Worm (Caenorhabditis elegans): ENCODE measurements around the gene C18H2.5.

C18H2.5 gene

DNA sequence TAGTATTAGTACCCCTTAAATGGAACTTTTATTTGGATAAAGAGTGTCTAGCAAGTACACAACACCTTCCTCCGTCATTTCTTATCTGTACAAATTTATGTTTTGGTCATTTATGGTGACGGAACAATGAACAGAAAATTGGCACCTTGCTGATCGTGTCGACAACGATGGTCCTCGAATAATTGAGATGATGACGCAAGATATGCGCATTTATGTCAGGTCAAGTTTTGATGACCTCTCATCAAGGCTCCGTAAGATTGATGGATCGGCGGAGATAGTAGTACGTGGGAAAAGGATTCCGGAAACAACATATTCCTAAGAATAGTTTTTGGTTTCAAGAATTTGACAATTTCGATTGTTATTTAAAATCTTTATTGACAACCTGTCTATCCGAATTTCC lies 39.9 kb upstream of the C18H2.5 start:
- TF ChIP-seq unc-62 (GFP tag; optimal IDR thresholded peaks at IDR 0.05) (peak; percentile 40), Y67H2A.10 (GFP tag; conservative IDR thresholded peaks at IDR 0.05) (no peak)

DNA sequence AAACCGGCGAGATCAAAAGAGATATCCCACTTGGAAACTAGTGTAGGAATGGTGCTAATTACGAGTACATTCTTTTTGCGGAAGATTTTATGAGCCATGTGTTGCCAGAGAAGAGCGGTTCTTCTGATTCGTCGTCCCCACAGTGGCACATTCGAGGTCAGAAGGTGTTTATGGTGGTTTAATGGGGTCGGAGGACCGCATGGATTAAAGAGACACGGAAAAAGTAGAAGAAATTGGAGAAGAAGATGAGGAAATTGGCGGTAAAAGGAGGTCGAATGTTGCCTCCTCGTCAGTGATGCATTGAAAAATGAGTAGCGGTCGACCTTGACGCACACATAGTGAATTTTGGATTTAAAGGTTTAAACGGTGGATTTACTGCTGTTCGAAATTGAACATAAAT lies 39.4 kb upstream of the C18H2.5 start:
- TF ChIP-seq cebp-1 (GFP tag; IDR thresholded peaks at IDR 0.05), result peak; percentile 34; the same call in 1 of the 2 replicates
- no peak for TF ChIP-seq cebp-1 (tag; optimal IDR thresholded peaks at IDR 0.05)
- TF ChIP-seq repo-1 (tag; optimal IDR thresholded peaks at IDR 0.05), result peak; percentile 30
- peak; percentile 10 for TF ChIP-seq lin-54 (GFP tag; optimal IDR thresholded peaks at IDR 0.05)
- TF ChIP-seq dpff-1 (tag; optimal IDR thresholded peaks at IDR 0.05), result no peak

DNA sequence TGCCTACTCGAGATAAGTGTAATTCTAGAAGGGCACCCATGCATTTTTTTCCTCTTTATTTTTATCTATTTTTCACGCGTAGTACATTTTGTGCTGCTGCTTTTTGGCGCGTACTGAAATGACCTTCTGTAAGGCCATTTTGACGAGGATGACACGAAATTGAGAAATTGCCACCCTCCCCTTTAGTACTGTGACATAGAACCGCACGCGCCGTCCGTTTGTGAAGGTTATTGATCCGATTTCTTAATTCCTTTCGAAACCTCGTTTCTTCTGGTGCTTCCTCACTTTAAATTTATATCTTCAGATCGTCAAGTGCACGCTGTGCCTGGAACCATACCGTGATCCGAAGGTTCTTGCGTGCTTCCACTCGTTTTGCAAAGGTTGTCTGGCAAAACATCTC lies 36.9 kb upstream of the C18H2.5 start:
- TF ChIP-seq F39B2.1 (GFP tag; IDR thresholded peaks at IDR 0.05), result no peak
- TF ChIP-seq F23B12.7 (tag; optimal IDR thresholded peaks at IDR 0.05; ENCODE audit: insufficient read depth), result no peak
- TF ChIP-seq xnd-1 (tag; optimal IDR thresholded peaks at IDR 0.05), result no peak
- no peak for TF ChIP-seq hlh-26 (GFP tag; conservative IDR thresholded peaks at IDR 0.05)
- no peak for TF ChIP-seq aptf-3 (GFP tag; IDR thresholded peaks at IDR 0.05)
- no peak for TF ChIP-seq somi-1 (GFP tag; optimal IDR thresholded peaks at IDR 0.05)
- no peak for TF ChIP-seq dpff-1 (tag; optimal IDR thresholded peaks at IDR 0.05)
- no peak for TF ChIP-seq rpc-1 (optimal IDR thresholded peaks at IDR 0.05)
- no peak for TF ChIP-seq rpc-1 (tag; optimal IDR thresholded peaks at IDR 0.05)
- no peak for TF ChIP-seq nfya-1 (tag; optimal IDR thresholded peaks at IDR 0.05; ENCODE audit: borderline replicate concordance, insufficient read depth)
- TF ChIP-seq B0336.3 (GFP tag; IDR thresholded peaks at IDR 0.05), result no peak
- TF ChIP-seq nfyb-1 (GFP tag; IDR thresholded peaks at IDR 0.05), result 0 out of 2 replicates have a peak, but pooled peaks have one; percentile 41
- TF ChIP-seq Y53G8AR.9 (GFP tag; conservative IDR thresholded peaks at IDR 0.05), result 0 out of 2 replicates have a peak, but pooled peaks have one; percentile 10
- no peak for TF ChIP-seq snpc-4 (GFP tag; optimal IDR thresholded peaks at IDR 0.05)
- no peak for TF ChIP-seq snpc-4 (tag; optimal IDR thresholded peaks at IDR 0.05)
- no peak for TF ChIP-seq ztf-25 (GFP tag; IDR thresholded peaks at IDR 0.05)
- TF ChIP-seq egl-44 (GFP tag; IDR thresholded peaks at IDR 0.05), result no peak
- TF ChIP-seq mel-28 (tag; optimal IDR thresholded peaks at IDR 0.05; ENCODE audit: borderline replicate concordance), result no peak
- no peak for TF ChIP-seq ceh-79 (tag; optimal IDR thresholded peaks at IDR 0.05)
- no peak for TF ChIP-seq lsl-1 (GFP tag; optimal IDR thresholded peaks at IDR 0.05)
- no peak for TF ChIP-seq nhr-80 (tag; optimal IDR thresholded peaks at IDR 0.05)
- TF ChIP-seq atf-7 (tag; optimal IDR thresholded peaks at IDR 0.05), result no peak
- no peak for TF ChIP-seq attf-5 (GFP tag; optimal IDR thresholded peaks at IDR 0.05)
- peak; percentile 29; the same call in 1 of the 2 replicates for TF ChIP-seq ekl-4 (GFP tag; IDR thresholded peaks at IDR 0.05)
- TF ChIP-seq ccch-3 (GFP tag; optimal IDR thresholded peaks at IDR 0.05), result no peak
- TF ChIP-seq Y95B8A.8 (GFP tag; IDR thresholded peaks at IDR 0.05), result no peak
- no peak for TF ChIP-seq bed-2 (GFP tag; IDR thresholded peaks at IDR 0.05)

ce11 chrIII:7730331-7730730 lies 36.2 kb upstream of the C18H2.5 start:
- peak; percentile 2 for TF ChIP-seq attf-5 (GFP tag; optimal IDR thresholded peaks at IDR 0.05)
- TF ChIP-seq egl-18 (GFP tag; IDR thresholded peaks at IDR 0.05), result 0 out of 2 replicates have a peak, but pooled peaks have one; percentile 31
- TF ChIP-seq ZK185.1 (tag; optimal IDR thresholded peaks at IDR 0.05; ENCODE audit: poor library complexity, severe bottlenecking), result peak; percentile 51
- no peak for TF ChIP-seq zim-3 (tag; optimal IDR thresholded peaks at IDR 0.05)
- TF ChIP-seq him-1 (tag; optimal IDR thresholded peaks at IDR 0.05), result no peak
- TF ChIP-seq F57C9.4 (tag; optimal IDR thresholded peaks at IDR 0.05), result no peak
- TF ChIP-seq ztf-6 (GFP tag; IDR thresholded peaks at IDR 0.05), result no peak
- TF ChIP-seq mel-28 (tag; optimal IDR thresholded peaks at IDR 0.05; ENCODE audit: borderline replicate concordance), result no peak
- TF ChIP-seq tlf-1 (GFP tag; optimal IDR thresholded peaks at IDR 0.05), result peak; percentile 25
- no peak for TF ChIP-seq nhr-120 (GFP tag; IDR thresholded peaks at IDR 0.05)
- TF ChIP-seq ccch-3 (GFP tag; optimal IDR thresholded peaks at IDR 0.05), result no peak
- TF ChIP-seq pha-4 (tag; optimal IDR thresholded peaks at IDR 0.05), result no peak
- TF ChIP-seq nhr-80 (tag; optimal IDR thresholded peaks at IDR 0.05), result peak; percentile 93
- peak; percentile 14 to 67 for TF ChIP-seq let-607 (tag; optimal IDR thresholded peaks at IDR 0.05)
- no peak for TF ChIP-seq bed-2 (GFP tag; IDR thresholded peaks at IDR 0.05)
- TF ChIP-seq pbrm-1 (GFP tag; IDR thresholded peaks at IDR 0.05), result no peak
- peak; percentile 57; the same call in 1 of the 2 replicates for TF ChIP-seq nfyb-1 (GFP tag; IDR thresholded peaks at IDR 0.05)
- TF ChIP-seq ztf-28 (GFP tag; IDR thresholded peaks at IDR 0.05), result no peak
- no peak for TF ChIP-seq Y67H2A.10 (GFP tag; conservative IDR thresholded peaks at IDR 0.05)
